Fruit fly (Drosophila melanogaster) whole organism, embryonic: ENCODE data around the gene CG42495.
A peak's percentile ranks its signal among the peaks of the same experiment; 100 is the strongest.

Source experiments
- Atf6 ChIP-seq: fragments of 200-800 bp; sonication (Bioruptor generic); IDR thresholded peaks from 2 replicates; pipeline ENCODE4 v1.3.6; 2022; ENCODE audit warnings: missing biosample characterization, missing genetic modification characterization
- CG10321 ChIP-seq: fragments of 200-800 bp; sonication (Bioruptor generic); IDR thresholded peaks from 2 replicates; pipeline ENCODE4 v1.3.6; 2022; ENCODE audit warnings: missing biosample characterization, missing genetic modification characterization
- CG10366 ChIP-seq: fragments of 200-800 bp; sonication (Bioruptor generic); IDR thresholded peaks from 2 replicates; pipeline ENCODE4 v1.3.6; 2022; ENCODE audit warnings: missing biosample characterization, missing genetic modification characterization
- CG10431 ChIP-seq: fragments of 200-800 bp; sonication (Bioruptor generic); optimal IDR thresholded peaks from 3 replicates; lab custom pipeline; 2018; ENCODE audit warnings: missing biosample characterization, mild to moderate bottlenecking, missing genetic modification characterization
- CG10654 ChIP-seq: fragments of 200-800 bp; sonication (Bioruptor generic); optimal IDR thresholded peaks from 2 replicates; lab custom pipeline; 2016; ENCODE audit warnings: missing biosample characterization, missing genetic modification characterization
- CG11093 ChIP-seq: fragments of 200-800 bp; sonication (Bioruptor generic); IDR thresholded peaks from 3 replicates; pipeline ENCODE4 v1.3.6; 2022; ENCODE audit warnings: missing biosample characterization, missing genetic modification characterization
- CG12942 ChIP-seq: fragments of 200-800 bp; sonication (Bioruptor generic); optimal IDR thresholded peaks from 3 replicates; lab custom pipeline; 2016; ENCODE audit warnings: missing biosample characterization, missing genetic modification characterization
- CG13624 ChIP-seq: fragments of 200-800 bp; sonication (Bioruptor generic); optimal IDR thresholded peaks from 2 replicates; lab custom pipeline; 2016; ENCODE audit warnings: missing biosample characterization, missing genetic modification characterization
- CG14860 ChIP-seq: fragments of 200-800 bp; sonication (Bioruptor generic); IDR thresholded peaks from 3 replicates; pipeline ENCODE4 v1.3.6; 2022; ENCODE audit warnings: missing biosample characterization, missing genetic modification characterization; ENCODE audit not compliant: partially characterized antibody
- CG14965 ChIP-seq: fragments of 200-800 bp; sonication (Bioruptor generic); optimal IDR thresholded peaks from 2 replicates; lab custom pipeline; 2016; ENCODE audit warnings: missing biosample characterization, missing genetic modification characterization, borderline replicate concordance
- CG15269 ChIP-seq: fragments of 200-800 bp; sonication (Bioruptor generic); optimal IDR thresholded peaks from 2 replicates; lab custom pipeline; 2018; ENCODE audit warnings: missing biosample characterization, mild to moderate bottlenecking, missing genetic modification characterization, moderate library complexity
- CG15514 ChIP-seq: fragments of 200-800 bp; sonication (Bioruptor generic); optimal IDR thresholded peaks from 3 replicates; lab custom pipeline; 2017; ENCODE audit warnings: missing biosample characterization, missing genetic modification characterization, mild to moderate bottlenecking, moderate library complexity, missing genetic modification reagents
- CG1792 ChIP-seq: fragments of 200-800 bp; sonication (Bioruptor generic); optimal IDR thresholded peaks from 2 replicates; lab custom pipeline; 2016; ENCODE audit warnings: missing biosample characterization, missing genetic modification characterization
- CG18619 ChIP-seq: fragments of 200-800 bp; sonication (Bioruptor generic); optimal IDR thresholded peaks from 3 replicates; lab custom pipeline; 2017; ENCODE audit warnings: missing biosample characterization, mild to moderate bottlenecking, missing genetic modification characterization
- CG30020 ChIP-seq: fragments of 200-800 bp; optimal IDR thresholded peaks from 2 replicates; lab custom pipeline; 2019; ENCODE audit warnings: missing biosample characterization, mild to moderate bottlenecking, missing genetic modification characterization, moderate library complexity
- CG32772 ChIP-seq: fragments of 200-800 bp; sonication (Bioruptor generic); IDR thresholded peaks from 2 replicates; pipeline ENCODE4 v1.3.6; 2022; ENCODE audit warnings: missing biosample characterization, missing genetic modification characterization
- CG43689 ChIP-seq: fragments of 200-800 bp; sonication (Bioruptor generic); IDR thresholded peaks from 2 replicates; pipeline ENCODE4 v1.3.6; 2022; ENCODE audit warnings: missing biosample characterization, missing genetic modification characterization
- CG4820 ChIP-seq: fragments of 200-800 bp; sonication (Bioruptor generic); optimal IDR thresholded peaks from 3 replicates; lab custom pipeline; 2016; ENCODE audit warnings: missing biosample characterization, missing genetic modification characterization
- CG6689 ChIP-seq: fragments of 200-800 bp; sonication (Bioruptor generic); IDR thresholded peaks from 2 replicates; pipeline ENCODE4 v1.3.6; 2022; ENCODE audit warnings: missing biosample characterization, missing genetic modification characterization
- CG7357 ChIP-seq: fragments of 200-800 bp; sonication (Bioruptor generic); IDR thresholded peaks from 3 replicates; pipeline ENCODE4 v1.3.6; 2022; ENCODE audit warnings: missing biosample characterization, missing genetic modification characterization
- CG7372 ChIP-seq: fragments of 200-800 bp; sonication (Bioruptor generic); IDR thresholded peaks from 2 replicates; pipeline ENCODE4 v1.3.6; 2022; ENCODE audit warnings: missing biosample characterization, missing genetic modification characterization
- CG8281 ChIP-seq: fragments of 200-800 bp; sonication (Bioruptor generic); optimal IDR thresholded peaks from 2 replicates; lab custom pipeline; 2018; ENCODE audit warnings: missing biosample characterization, mild to moderate bottlenecking, missing genetic modification characterization, moderate library complexity
- CrebB ChIP-seq: fragments of 200-800 bp; sonication (Bioruptor generic); optimal IDR thresholded peaks from 3 replicates; lab custom pipeline; 2018; ENCODE audit warnings: missing biosample characterization, mild to moderate bottlenecking, missing genetic modification characterization
- Dip2 ChIP-seq: fragments of 200-800 bp; sonication (Bioruptor generic); IDR thresholded peaks from 2 replicates; pipeline ENCODE4 v1.3.6; 2022; ENCODE audit warnings: missing biosample characterization, missing genetic modification characterization
- Doc3 ChIP-seq: fragments of 200-800 bp; sonication (Bioruptor generic); IDR thresholded peaks from 3 replicates; pipeline ENCODE4 v1.3.6; 2022; ENCODE audit warnings: missing biosample characterization, missing genetic modification characterization; ENCODE audit not compliant: partially characterized antibody
- HLH4C ChIP-seq: fragments of 200-800 bp; sonication (Bioruptor generic); IDR thresholded peaks from 3 replicates; pipeline ENCODE4 v1.3.6; 2022; ENCODE audit warnings: missing biosample characterization, missing genetic modification characterization; ENCODE audit not compliant: partially characterized antibody
- Jarid2 ChIP-seq: fragments of 200-800 bp; sonication (Bioruptor generic); optimal IDR thresholded peaks from 3 replicates; lab custom pipeline; 2017; ENCODE audit warnings: mild to moderate bottlenecking, missing biosample characterization, missing genetic modification reagents, missing genetic modification characterization
- Nf-YA ChIP-seq: fragments of 200-800 bp; sonication (Bioruptor generic); IDR thresholded peaks from 2 replicates; pipeline ENCODE4 v1.3.6; 2022; ENCODE audit warnings: missing biosample characterization, missing genetic modification characterization
- Sin3A ChIP-seq: fragments of >200 bp; optimal IDR thresholded peaks from 2 replicates; lab custom pipeline; 2018
- Six4 ChIP-seq: fragments of 200-800 bp; sonication (Bioruptor generic); optimal IDR thresholded peaks from 2 replicates; lab custom pipeline; 2016; ENCODE audit warnings: missing biosample characterization, missing genetic modification characterization
- Stat92E ChIP-seq, 3 experiments: fragments of >200 bp in 2 of 3; fragments of 200-800 bp in 1 of 3; sonication (Bioruptor generic) in 1 of 3; optimal IDR thresholded peaks; 2 replicates each; lab custom pipeline; 2017 to 2019; ENCODE audit warnings: missing biosample characterization in 3 of 3, missing genetic modification characterization in 3 of 3, mild to moderate bottlenecking in 1 of 3, moderate library complexity in 1 of 3
- YL-1 ChIP-seq: fragments of 200-800 bp; sonication (Bioruptor generic); optimal IDR thresholded peaks from 3 replicates; lab custom pipeline; 2017; ENCODE audit warnings: missing biosample characterization, mild to moderate bottlenecking, missing genetic modification characterization
- ase ChIP-seq: fragments of 200-800 bp; sonication (Bioruptor generic); IDR thresholded peaks from 3 replicates; pipeline ENCODE4 v1.3.6; 2022; ENCODE audit warnings: missing biosample characterization, missing genetic modification characterization
- bcd ChIP-seq: fragments of 200-800 bp; sonication (Bioruptor generic); optimal IDR thresholded peaks from 2 replicates; lab custom pipeline; 2017; ENCODE audit warnings: missing biosample characterization, mild to moderate bottlenecking, missing genetic modification characterization
- bowl ChIP-seq: fragments of 200-800 bp; sonication (Bioruptor generic); IDR thresholded peaks from 2 replicates; pipeline ENCODE4 v1.3.6; 2022; ENCODE audit warnings: missing biosample characterization, missing genetic modification characterization
- btn ChIP-seq: fragments of 200-800 bp; sonication (Bioruptor generic); optimal IDR thresholded peaks from 2 replicates; lab custom pipeline; 2016; ENCODE audit warnings: missing biosample characterization, missing genetic modification characterization
- exex ChIP-seq: fragments of 200-800 bp; sonication (Bioruptor generic); optimal IDR thresholded peaks from 4 replicates; lab custom pipeline; 2018; ENCODE audit warnings: missing biosample characterization, mild to moderate bottlenecking, missing genetic modification characterization, moderate library complexity
- fd102C ChIP-seq: fragments of 200-800 bp; sonication (Bioruptor generic); optimal IDR thresholded peaks from 2 replicates; lab custom pipeline; 2018; ENCODE audit warnings: missing biosample characterization, mild to moderate bottlenecking, missing genetic modification characterization, moderate library complexity
- hkb ChIP-seq, 2 experiments: fragments of 200-800 bp in 1 of 2; fragments of >200 bp in 1 of 2; sonication (Bioruptor generic) in 1 of 2; IDR thresholded peaks in 1 of 2; optimal IDR thresholded peaks in 1 of 2; 2 replicates each; pipeline versions ENCODE4 v1.3.6 to Lab custom; 2017 to 2022; ENCODE audit warnings: missing biosample characterization in 1 of 2, missing genetic modification characterization in 1 of 2
- jumu ChIP-seq: fragments of 200-800 bp; sonication (Bioruptor generic); optimal IDR thresholded peaks from 3 replicates; lab custom pipeline; 2016; ENCODE audit warnings: missing biosample characterization, missing genetic modification characterization
- oc ChIP-seq: fragments of 200-800 bp; sonication (Bioruptor generic); optimal IDR thresholded peaks from 2 replicates; lab custom pipeline; 2018; ENCODE audit warnings: missing biosample characterization, mild to moderate bottlenecking, missing genetic modification characterization, moderate library complexity
- pho ChIP-seq: fragments of 200-800 bp; sonication (Bioruptor generic); optimal IDR thresholded peaks from 2 replicates; lab custom pipeline; 2016; ENCODE audit warnings: missing biosample characterization, missing genetic modification characterization
- pros ChIP-seq: fragments of 200-800 bp; sonication (Bioruptor generic); optimal IDR thresholded peaks from 3 replicates; lab custom pipeline; 2019; ENCODE audit warnings: missing biosample characterization, mild to moderate bottlenecking, missing genetic modification characterization, moderate library complexity
- scrt ChIP-seq: fragments of 200-800 bp; sonication (Bioruptor generic); optimal IDR thresholded peaks from 2 replicates; lab custom pipeline; 2018; ENCODE audit warnings: missing biosample characterization, mild to moderate bottlenecking, missing genetic modification characterization, moderate library complexity
- sd ChIP-seq: fragments of 200-800 bp; sonication (Bioruptor generic); optimal IDR thresholded peaks from 3 replicates; lab custom pipeline; 2018; ENCODE audit warnings: missing biosample characterization, mild to moderate bottlenecking, missing genetic modification characterization, moderate library complexity
- stwl ChIP-seq: fragments of 200-800 bp; sonication (Bioruptor generic); optimal IDR thresholded peaks from 3 replicates; lab custom pipeline; 2018; ENCODE audit warnings: missing biosample characterization, mild to moderate bottlenecking, missing genetic modification characterization, moderate library complexity
- tap ChIP-seq: fragments of 200-800 bp; optimal IDR thresholded peaks from 3 replicates; lab custom pipeline; 2019; ENCODE audit warnings: missing biosample characterization, mild to moderate bottlenecking, missing genetic modification characterization, moderate library complexity
- twi ChIP-seq: fragments of 200-800 bp; optimal IDR thresholded peaks from 2 replicates; lab custom pipeline; 2019; ENCODE audit warnings: missing biosample characterization, mild to moderate bottlenecking, missing genetic modification characterization, moderate library complexity
- yki ChIP-seq: fragments of >200 bp; optimal IDR thresholded peaks from 3 replicates; lab custom pipeline; 2018
- zen ChIP-seq: fragments of 200-800 bp; sonication (Bioruptor generic); optimal IDR thresholded peaks from 3 replicates; lab custom pipeline; 2018; ENCODE audit warnings: missing biosample characterization, mild to moderate bottlenecking, missing genetic modification characterization, moderate library complexity
- zen2 ChIP-seq: fragments of 200-800 bp; sonication (Bioruptor generic); IDR thresholded peaks from 3 replicates; pipeline ENCODE4 v1.3.6; 2022; ENCODE audit warnings: missing biosample characterization, missing genetic modification characterization; ENCODE audit not compliant: partially characterized antibody

Gene CG42495

DNA sequence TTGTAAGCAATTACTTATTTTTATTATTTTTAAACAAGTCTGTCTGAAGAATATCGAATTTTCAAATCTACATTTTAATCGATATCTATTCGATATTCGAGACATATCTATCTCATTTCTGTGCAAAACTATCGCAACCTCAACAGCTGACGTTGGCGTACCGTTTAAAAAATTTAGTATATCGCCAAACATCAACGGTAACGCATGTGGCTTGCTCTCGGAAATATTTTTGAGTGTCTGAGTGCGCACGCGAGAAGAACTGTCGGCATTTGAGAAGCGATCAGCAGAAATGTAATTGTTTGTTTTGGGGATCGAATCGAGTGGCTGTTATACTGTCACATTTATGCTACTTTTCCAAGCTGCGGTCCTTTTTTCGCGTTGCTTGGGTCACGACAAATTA lies 41.4 kb upstream of the CG42495 start, which contains the start of gene MYPT-75D (continued):
- TF ChIP-seq twi (peak; percentile 26), CG10321 (GFP tag; lab: Robert Waterston, UW) (no peak), Nf-YA (GFP tag; lab: Robert Waterston, UW) (peak; percentile 13; the same call in 1 of the 2 replicates), Dip2 (GFP tag; lab: Robert Waterston, UW) (no peak), Doc3 (GFP tag; lab: Robert Waterston, UW) (peak; percentile 92), CG15514 (GFP tag; lab: Kevin White, UChicago) (peak; percentile 7), bcd (no peak), CG14965 (GFP tag; lab: Kevin White, UChicago) (no peak), CG30020 (tag; lab: Kevin White, UChicago) (peak; percentile 29), CG8281 (no peak), tap (peak; percentile 18), CG10654 (GFP tag; lab: Kevin White, UChicago) (no peak), stwl (peak; percentile 89), CG6689 (GFP tag; lab: Robert Waterston, UW) (no peak), CG7372 (GFP tag; lab: Robert Waterston, UW) (no peak), bowl (GFP tag; lab: Robert Waterston, UW) (no peak), CG1792 (GFP tag; lab: Kevin White, UChicago) (no peak), sd (peak; percentile 70), CG10366 (GFP tag; lab: Robert Waterston, UW) (no peak), CG11093 (GFP tag; lab: Robert Waterston, UW) (no peak), exex (tag; lab: Kevin White, UChicago) (peak; percentile 39), btn (no peak), CG4820 (GFP tag; lab: Kevin White, UChicago) (no peak), pros (GFP tag; lab: Kevin White, UChicago) (no peak), CG15269 (tag; lab: Kevin White, UChicago) (peak; percentile 38), oc (tag; lab: Kevin White, UChicago) (peak; percentile 4), YL-1 (GFP tag; lab: Kevin White, UChicago) (peak; percentile 28), HLH4C (GFP tag; lab: Robert Waterston, UW) (peak; percentile 87), ase (GFP tag; lab: Robert Waterston, UW) (no peak), CrebB (tag; lab: Kevin White, UChicago) (peak; percentile 46), yki (no peak), jumu (GFP tag; lab: Kevin White, UChicago) (no peak), zen (tag; lab: Kevin White, UChicago) (peak; percentile 17), hkb (optimal IDR thresholded peaks at IDR 0.05; lab: Kevin White, UChicago) (no peak), hkb (GFP tag; IDR thresholded peaks at IDR 0.05; lab: Robert Waterston, UW) (peak; percentile 11; the same call in 1 of the 2 replicates), Jarid2 (peak; percentile 100), zen2 (GFP tag; lab: Robert Waterston, UW) (peak; percentile 91), CG12942 (no peak), fd102C (GFP tag; lab: Kevin White, UChicago) (peak; percentile 25), pho (GFP tag; lab: Kevin White, UChicago) (peak; percentile 18), Atf6 (GFP tag; lab: Robert Waterston, UW) (peak; percentile 37; the same call in 1 of the 2 replicates), CG10431 (GFP tag; lab: Kevin White, UChicago) (no peak), CG32772 (peak; percentile 18), scrt (GFP tag; lab: Kevin White, UChicago) (no peak), CG18619 (GFP tag; lab: Kevin White, UChicago) (no peak), Stat92E (GFP tag; optimal IDR thresholded peaks at IDR 0.05; lab: Kevin White, UChicago) (peak in 1 of 3 experiments; percentile 86), Six4 (GFP tag; lab: Kevin White, UChicago) (no peak), CG7357 (GFP tag; lab: Robert Waterston, UW) (no peak), CG13624 (GFP tag; lab: Kevin White, UChicago) (peak; percentile 49), Sin3A (lab: Kevin White, UChicago) (no peak), CG43689 (GFP tag; lab: Robert Waterston, UW) (no peak), CG14860 (GFP tag; lab: Robert Waterston, UW) (peak; percentile 79)
